Fruit fly (Drosophila melanogaster): Measurements from ENCODE around the gene dpr16.

Gene dpr16

dm6 chr3R:5127790-5128243 is 22.9 kb upstream of the dpr16 start, which contains the start of gene RabGGTa (continued):
- TF ChIP-seq CG17385 (GFP tag; optimal IDR thresholded peaks at IDR 0.05) (peak; percentile 67), stc (GFP tag; IDR thresholded peaks at IDR 0.05) (peak; percentile 66), CG31224 (GFP tag; IDR thresholded peaks at IDR 0.05) (no peak), Antp (GFP tag; optimal IDR thresholded peaks at IDR 0.05) (peak; percentile 34), fu2 (GFP tag; optimal IDR thresholded peaks at IDR 0.05) (peak; percentile 35), CG3847 (GFP tag; IDR thresholded peaks at IDR 0.05) (peak; percentile 39; the same call in 1 of the 2 replicates), CG3163 (GFP tag; optimal IDR thresholded peaks at IDR 0.05) (peak; percentile 33), ara (GFP tag; IDR thresholded peaks at IDR 0.05) (peak; percentile 50; the same call in 1 of the 2 replicates), CG13894 (tag; optimal IDR thresholded peaks at IDR 0.05) (no peak), tio (GFP tag; optimal IDR thresholded peaks at IDR 0.05) (peak; percentile 55), zf30C (GFP tag; optimal IDR thresholded peaks at IDR 0.05) (peak; percentile 95), sima (GFP tag; optimal IDR thresholded peaks at IDR 0.05) (no peak), CG10267 (tag; optimal IDR thresholded peaks at IDR 0.05) (peak; percentile 58), CG2120 (GFP tag; optimal IDR thresholded peaks at IDR 0.05) (peak; percentile 81), insv (GFP tag; optimal IDR thresholded peaks at IDR 0.05) (no peak), Scr (GFP tag; IDR thresholded peaks at IDR 0.05; ENCODE audit: partially characterized antibody) (no peak), seq (GFP tag; IDR thresholded peaks at IDR 0.05) (no peak), NFAT (GFP tag; IDR thresholded peaks at IDR 0.05) (no peak), Chrac-16 (GFP tag; optimal IDR thresholded peaks at IDR 0.05) (peak; percentile 40), CG9817 (tag; optimal IDR thresholded peaks at IDR 0.05) (peak; percentile 70), hbn (GFP tag; IDR thresholded peaks at IDR 0.05; ENCODE audit: partially characterized antibody) (no peak), CG17361 (GFP tag; IDR thresholded peaks at IDR 0.05) (peak; percentile 78), Max (GFP tag; optimal IDR thresholded peaks at IDR 0.05) (peak; percentile 20), CG15514 (GFP tag; optimal IDR thresholded peaks at IDR 0.05) (peak; percentile 40), CG2202 (tag; optimal IDR thresholded peaks at IDR 0.05) (peak; percentile 36), CG4404 (GFP tag; IDR thresholded peaks at IDR 0.05) (no peak), Spps (tag; optimal IDR thresholded peaks at IDR 0.05) (peak; percentile 60), ab (GFP tag; optimal IDR thresholded peaks at IDR 0.05) (no peak), C15 (GFP tag; IDR thresholded peaks at IDR 0.05) (0 out of 3 replicates have a peak, but pooled peaks have one; percentile 41), jumu (GFP tag; optimal IDR thresholded peaks at IDR 0.05) (peak; percentile 50), CG7786 (GFP tag; optimal IDR thresholded peaks at IDR 0.05) (peak; percentile 56), CG7987 (GFP tag; optimal IDR thresholded peaks at IDR 0.05) (no peak), fd96Cb (tag; optimal IDR thresholded peaks at IDR 0.05) (peak; percentile 69), HmgD (GFP tag; optimal IDR thresholded peaks at IDR 0.05) (no peak), CG1233 (GFP tag; optimal IDR thresholded peaks at IDR 0.05) (peak; percentile 51), pho (GFP tag; optimal IDR thresholded peaks at IDR 0.05) (peak; percentile 69), CG4617 (GFP tag; optimal IDR thresholded peaks at IDR 0.05; ENCODE audit: borderline replicate concordance) (peak; percentile 73), Asciz (GFP tag; optimal IDR thresholded peaks at IDR 0.05) (peak; percentile 14), CG8089 (GFP tag; optimal IDR thresholded peaks at IDR 0.05) (no peak), disco-r (GFP tag; optimal IDR thresholded peaks at IDR 0.05) (peak; percentile 4), CG14667 (GFP tag; IDR thresholded peaks at IDR 0.05) (peak; percentile 35; the same call in 1 of the 2 replicates), wdn (GFP tag; IDR thresholded peaks at IDR 0.05) (0 out of 2 replicates have a peak, but pooled peaks have one; percentile 12), Eip74EF (GFP tag; optimal IDR thresholded peaks at IDR 0.05) (peak in 1 of 2 experiments; percentile 60), caup (GFP tag; optimal IDR thresholded peaks at IDR 0.05; ENCODE audit: severe bottlenecking) (peak; percentile 30), CG16779 (GFP tag; IDR thresholded peaks at IDR 0.05) (no peak), HLHmδ (GFP tag; optimal IDR thresholded peaks at IDR 0.05) (no peak), CG4820 (GFP tag; optimal IDR thresholded peaks at IDR 0.05) (peak; percentile 39), CG4707 (GFP tag; optimal IDR thresholded peaks at IDR 0.05) (peak; percentile 42), sens (GFP tag) (peak; percentile 96), bcd (GFP tag; optimal IDR thresholded peaks at IDR 0.05) (peak; percentile 62)

All from whole organism, embryonic.